Fruit fly (Drosophila melanogaster) whole organism, wandering third instar larva: ENCODE measurements around the gene CG6959.

Experiments
- Abd-B ChIP-seq: fragments of >200 bp; optimal IDR thresholded peaks from 2 replicates; lab custom pipeline; 2017; ENCODE audit warnings: missing biosample characterization, missing genetic modification characterization
- CG9705 ChIP-seq: fragments of 200-800 bp; sonication (Bioruptor generic); optimal IDR thresholded peaks from 2 replicates; lab custom pipeline; 2018; ENCODE audit warnings: missing biosample characterization, mild to moderate bottlenecking, missing genetic modification characterization
- CrebA ChIP-seq: fragments of 200-800 bp; sonication (Bioruptor generic); optimal IDR thresholded peaks from 2 replicates; lab custom pipeline; 2016; ENCODE audit warnings: missing biosample characterization, mild to moderate bottlenecking, missing genetic modification characterization, borderline replicate concordance
- Dfd ChIP-seq: fragments of >200 bp; optimal IDR thresholded peaks from 2 replicates; lab custom pipeline; 2017; ENCODE audit warnings: missing biosample characterization, missing genetic modification characterization
- Dif ChIP-seq: fragments of 200-275, 200-300 bp; sonication (Bioruptor generic); optimal IDR thresholded peaks from 2 replicates; lab custom pipeline; 2018; ENCODE audit warnings: missing biosample characterization, missing genetic modification characterization; ENCODE audit not compliant: partially characterized antibody
- GATAd ChIP-seq: sonication (Bioruptor generic); optimal IDR thresholded peaks from 2 replicates; lab custom pipeline; 2016; ENCODE audit warnings: missing biosample characterization, missing genetic modification characterization
- HLH106 ChIP-seq: fragments of 200-800 bp; optimal IDR thresholded peaks from 3 replicates; lab custom pipeline; 2019; ENCODE audit warnings: missing biosample characterization, mild to moderate bottlenecking, missing genetic modification characterization, moderate library complexity
- Hnf4 ChIP-seq: fragments of 200-800 bp; sonication (Bioruptor generic); optimal IDR thresholded peaks from 2 replicates; lab custom pipeline; 2016; ENCODE audit warnings: missing biosample characterization, mild to moderate bottlenecking, missing genetic modification characterization
- Hr78 ChIP-seq: fragments of >200 bp; optimal IDR thresholded peaks from 2 replicates; lab custom pipeline; 2017; ENCODE audit warnings: missing biosample characterization, missing genetic modification characterization
- Hr83 ChIP-seq: fragments of 200-300 bp; sonication (Bioruptor generic); optimal IDR thresholded peaks from 2 replicates; lab custom pipeline; 2016; ENCODE audit warnings: missing biosample characterization, mild to moderate bottlenecking, missing genetic modification characterization, moderate library complexity; ENCODE audit not compliant: poor library complexity, severe bottlenecking
- Jra ChIP-seq: sonication (Bioruptor generic); optimal IDR thresholded peaks from 2 replicates; lab custom pipeline; 2016; ENCODE audit warnings: missing biosample characterization, missing genetic modification characterization
- Mio ChIP-seq: sonication (Bioruptor generic); optimal IDR thresholded peaks from 2 replicates; lab custom pipeline; 2016; ENCODE audit warnings: missing biosample characterization, missing genetic modification characterization
- Myc ChIP-seq: fragments of >200 bp; optimal IDR thresholded peaks from 2 replicates; lab custom pipeline; 2017
- N ChIP-seq: fragments of >200 bp; optimal IDR thresholded peaks from 2 replicates; lab custom pipeline; 2018; ENCODE audit warnings: missing biosample characterization, missing external identifiers, missing genetic modification characterization
- OdsH ChIP-seq: fragments of 200-800 bp; sonication (Bioruptor generic); optimal IDR thresholded peaks from 2 replicates; lab custom pipeline; 2016; ENCODE audit warnings: missing biosample characterization, mild to moderate bottlenecking, missing genetic modification characterization
- Rel ChIP-seq, 2 experiments: fragments of 200-800 bp; sonication (Bioruptor generic) in 1 of 2; optimal IDR thresholded peaks; 2 replicates in 1 of 2; 3 replicates in 1 of 2; lab custom pipeline; 2016 to 2019; ENCODE audit warnings: mild to moderate bottlenecking in 2 of 2, missing biosample characterization in 2 of 2, missing genetic modification characterization in 2 of 2, moderate library complexity in 1 of 2
- Sp1 ChIP-seq: fragments of 200-800 bp; sonication (Bioruptor generic); optimal IDR thresholded peaks from 3 replicates; lab custom pipeline; 2019; ENCODE audit warnings: missing biosample characterization, mild to moderate bottlenecking, missing genetic modification characterization, moderate library complexity
- Vsx2 ChIP-seq: fragments of 200-300, 225-300 bp; sonication (Bioruptor generic); optimal IDR thresholded peaks from 2 replicates; lab custom pipeline; 2018; ENCODE audit warnings: missing biosample characterization, missing genetic modification characterization; ENCODE audit not compliant: partially characterized antibody
- br ChIP-seq: fragments of 200-800 bp; sonication (Bioruptor generic); optimal IDR thresholded peaks from 2 replicates; lab custom pipeline; 2016; ENCODE audit warnings: missing biosample characterization, missing genetic modification characterization
- brk ChIP-seq: fragments of 200-800 bp; sonication (Bioruptor generic); optimal IDR thresholded peaks from 2 replicates; lab custom pipeline; 2016; ENCODE audit warnings: missing biosample characterization, mild to moderate bottlenecking, missing genetic modification characterization
- dl ChIP-seq, 2 experiments: fragments of 175-275, 200-275 bp in 1 of 2; fragments of 200-275 bp in 1 of 2; sonication (Bioruptor generic); optimal IDR thresholded peaks; lab custom pipeline; 2018; ENCODE audit warnings: mild to moderate bottlenecking in 2 of 2, missing biosample characterization in 2 of 2, missing genetic modification characterization in 2 of 2, moderate library complexity in 2 of 2; ENCODE audit not compliant: partially characterized antibody in 2 of 2, insufficient read depth in 1 of 2
- dmrt93B ChIP-seq: fragments of 200-800 bp; sonication (Bioruptor generic); optimal IDR thresholded peaks from 2 replicates; lab custom pipeline; 2018; ENCODE audit warnings: missing biosample characterization, mild to moderate bottlenecking, missing genetic modification characterization
- dsf ChIP-seq: sonication (Bioruptor generic); optimal IDR thresholded peaks from 2 replicates; lab custom pipeline; 2016; ENCODE audit warnings: missing biosample characterization, missing genetic modification characterization, borderline replicate concordance
- ey ChIP-seq: fragments of 200-800 bp; sonication (Bioruptor generic); optimal IDR thresholded peaks from 2 replicates; lab custom pipeline; 2016; ENCODE audit warnings: missing biosample characterization, missing genetic modification characterization
- foxo ChIP-seq, 2 experiments: fragments of 200-800 bp; sonication (Bioruptor generic); optimal IDR thresholded peaks; 2 replicates in 1 of 2; 3 replicates in 1 of 2; lab custom pipeline; 2016 to 2017; ENCODE audit warnings: missing biosample characterization in 2 of 2, missing genetic modification characterization in 2 of 2
- fru ChIP-seq: fragments of 200-800 bp; sonication (Bioruptor generic); optimal IDR thresholded peaks from 3 replicates; lab custom pipeline; 2016; ENCODE audit warnings: missing biosample characterization, mild to moderate bottlenecking, missing genetic modification characterization
- h ChIP-seq: fragments of 200-800 bp; sonication (Bioruptor generic); optimal IDR thresholded peaks from 3 replicates; lab custom pipeline; 2016; ENCODE audit warnings: missing biosample characterization, mild to moderate bottlenecking, missing genetic modification characterization
- jim ChIP-seq: fragments of 175-275, 200-325 bp; sonication (Bioruptor generic); optimal IDR thresholded peaks from 2 replicates; lab custom pipeline; 2016; ENCODE audit warnings: missing biosample characterization, mild to moderate bottlenecking, missing genetic modification characterization
- lola ChIP-seq: fragments of >200 bp; optimal IDR thresholded peaks from 2 replicates; lab custom pipeline; 2017; ENCODE audit warnings: missing biosample characterization, missing genetic modification characterization
- pan ChIP-seq: fragments of >200 bp; optimal IDR thresholded peaks from 2 replicates; lab custom pipeline; 2017
- psq ChIP-seq: fragments of 200-800 bp; sonication (Bioruptor generic); optimal IDR thresholded peaks from 3 replicates; lab custom pipeline; 2017; ENCODE audit warnings: missing biosample characterization, mild to moderate bottlenecking, missing genetic modification characterization, moderate library complexity
- rgr ChIP-seq: fragments of 200-800 bp; sonication (Bioruptor generic); optimal IDR thresholded peaks from 3 replicates; lab custom pipeline; 2016; ENCODE audit warnings: missing biosample characterization, mild to moderate bottlenecking, missing genetic modification characterization
- sage ChIP-seq: fragments of 200-800 bp; sonication (Bioruptor generic); optimal IDR thresholded peaks from 2 replicates; lab custom pipeline; 2016; ENCODE audit warnings: missing biosample characterization, mild to moderate bottlenecking, missing genetic modification characterization
- sv ChIP-seq: fragments of 200-800 bp; sonication (Bioruptor generic); optimal IDR thresholded peaks from 3 replicates; lab custom pipeline; 2016; ENCODE audit warnings: missing biosample characterization, missing genetic modification characterization
- usp ChIP-seq: fragments of >200 bp; optimal IDR thresholded peaks from 2 replicates; lab custom pipeline; 2017; ENCODE audit warnings: missing biosample characterization, missing genetic modification characterization
- woc ChIP-seq: sonication (Bioruptor generic); optimal IDR thresholded peaks from 2 replicates; lab custom pipeline; 2016; ENCODE audit warnings: missing biosample characterization, mild to moderate bottlenecking, missing genetic modification characterization

Gene CG6959

DNA sequence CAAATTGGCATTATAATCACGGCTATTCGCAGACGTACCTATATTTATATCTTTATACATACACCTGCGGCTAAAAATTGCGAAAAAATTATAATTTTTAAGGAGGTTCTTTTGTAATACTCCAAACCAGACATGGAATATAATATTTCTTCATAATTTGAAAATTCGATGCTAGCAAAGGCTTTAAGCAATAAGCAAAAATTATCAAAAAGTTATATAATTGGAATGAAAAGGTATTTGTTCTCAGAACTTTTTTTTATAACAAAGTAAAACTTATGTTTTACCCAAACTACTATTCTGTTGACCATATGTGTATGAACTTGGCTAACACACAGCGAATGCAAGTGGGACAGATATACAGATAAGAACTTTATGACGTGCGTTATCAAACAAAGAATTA, 63.7 kb downstream of the CG6959 start:
- TF ChIP-seq HLH106 (tag; lab: Kevin White, UChicago) (peak; percentile 63), OdsH (GFP tag; lab: Kevin White, UChicago) (peak; percentile 10), Rel (GFP tag; optimal IDR thresholded peaks at IDR 0.05; lab: Kevin White, UChicago) (no peak), Rel (tag; optimal IDR thresholded peaks at IDR 0.05; lab: Kevin White, UChicago) (no peak), GATAd (GFP tag; lab: Kevin White, UChicago) (no peak), Jra (GFP tag; lab: Kevin White, UChicago) (peak; percentile 15), Myc (lab: Kevin White, UChicago) (no peak), foxo (GFP tag; optimal IDR thresholded peaks at IDR 0.05; lab: Kevin White, UChicago) (peak in 1 of 2 experiments; percentile 65), ey (GFP tag; lab: Kevin White, UChicago) (peak; percentile 10), Hnf4 (GFP tag; lab: Kevin White, UChicago) (peak; percentile 22), rgr (GFP tag; lab: Kevin White, UChicago) (peak; percentile 4), h (GFP tag; lab: Kevin White, UChicago) (peak; percentile 45), brk (GFP tag; lab: Kevin White, UChicago) (peak; percentile 24), CrebA (peak; percentile 31), fru (peak; percentile 44), psq (GFP tag; lab: Kevin White, UChicago) (peak; percentile 2), Sp1 (peak; percentile 48)
- TF ChIP-seq, all 38 proteins: peak for 13

DNA sequence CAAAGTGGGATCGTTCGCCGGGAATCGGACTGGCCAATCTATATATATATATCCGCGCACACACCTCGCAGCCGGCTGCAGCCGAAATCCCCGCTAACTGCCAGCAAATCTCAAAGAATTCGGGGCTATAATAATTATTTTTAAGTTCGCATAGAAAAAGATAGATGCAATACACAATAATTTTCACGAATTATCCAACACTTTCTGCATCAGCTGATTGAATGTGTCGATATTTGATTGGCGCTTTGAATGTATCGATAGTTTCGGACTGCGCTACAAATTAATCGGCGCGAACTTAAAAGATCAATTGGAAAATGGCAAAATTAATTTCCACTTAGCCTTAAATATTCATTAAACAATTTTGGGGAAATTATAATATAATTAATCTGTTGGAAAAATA, 72.5 kb downstream of the CG6959 start, which contains the start of gene Sbf:
Sbf (minus strand) TSS at position 169 of the 400 bp plus-strand sequence.
- TF ChIP-seq Jra (GFP tag; lab: Kevin White, UChicago) (no peak), rgr (GFP tag; lab: Kevin White, UChicago) (no peak), Hr83 (GFP tag; lab: Kevin White, UChicago) (peak; percentile 61), Dif (GFP tag; lab: Kevin White, UChicago) (no peak), HLH106 (tag; lab: Kevin White, UChicago) (no peak), brk (GFP tag; lab: Kevin White, UChicago) (no peak), br (GFP tag; lab: Kevin White, UChicago) (peak; percentile 59)

DNA sequence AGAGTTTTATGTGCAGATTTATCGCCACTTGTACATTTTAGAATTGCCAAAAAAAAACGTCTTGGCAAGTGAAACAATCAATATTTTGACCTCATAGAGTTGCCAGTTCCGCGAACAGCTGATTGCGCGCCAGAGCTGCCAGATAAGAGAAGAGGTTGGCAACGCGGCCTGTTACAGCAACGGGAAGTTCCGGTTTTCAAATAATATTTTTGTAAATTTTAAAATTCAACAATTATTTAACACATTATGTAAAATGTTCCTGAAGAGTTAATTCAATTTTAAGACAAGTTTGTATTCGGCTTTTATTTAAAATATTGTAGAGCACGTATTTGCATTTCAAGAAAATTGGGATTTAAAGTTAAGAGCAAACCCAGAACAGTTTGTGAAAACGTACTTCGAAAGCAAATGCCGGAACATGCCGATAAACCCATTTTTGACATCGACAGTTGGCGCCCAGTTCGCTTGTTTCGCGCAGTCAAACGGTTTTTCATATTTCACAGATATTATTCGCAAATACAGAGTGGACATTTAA, 82.5 kb downstream of the CG6959 start, which contains the start of the genes prd1 and HisCl1:
prd1 (minus strand) TSS at position 320 of the 532 bp plus-strand sequence.
HisCl1 (plus strand) TSS at position 482 of the 532 bp plus-strand sequence.
- TF ChIP-seq woc (GFP tag; lab: Kevin White, UChicago) (no peak), CG9705 (GFP tag; lab: Kevin White, UChicago) (peak; percentile 65), Hr78 (no peak), Vsx2 (GFP tag; lab: Kevin White, UChicago) (no peak), HLH106 (tag; lab: Kevin White, UChicago) (peak; percentile 74), pan (lab: Kevin White, UChicago) (no peak), psq (GFP tag; lab: Kevin White, UChicago) (peak; percentile 37), jim (GFP tag; lab: Kevin White, UChicago) (no peak), sv (peak; percentile 41), Dif (GFP tag; lab: Kevin White, UChicago) (no peak), fru (no peak), ey (GFP tag; lab: Kevin White, UChicago) (no peak), br (GFP tag; lab: Kevin White, UChicago) (no peak), Sp1 (no peak), Dfd (no peak), brk (GFP tag; lab: Kevin White, UChicago) (no peak), dl (GFP tag; optimal IDR thresholded peaks at IDR 0.05; lab: Kevin White, UChicago; ENCODE audit: insufficient read depth in 1 of 2, partially characterized antibody in 2 of 2) (no peak), dsf (GFP tag; lab: Kevin White, UChicago) (no peak), CrebA (no peak), foxo (GFP tag; optimal IDR thresholded peaks at IDR 0.05; lab: Kevin White, UChicago) (no peak), Rel (GFP tag; optimal IDR thresholded peaks at IDR 0.05; lab: Kevin White, UChicago) (no peak), Rel (tag; optimal IDR thresholded peaks at IDR 0.05; lab: Kevin White, UChicago) (peak; percentile 70), lola (GFP tag; lab: Kevin White, UChicago) (no peak), GATAd (GFP tag; lab: Kevin White, UChicago) (no peak), Hr83 (GFP tag; lab: Kevin White, UChicago) (no peak), Abd-B (no peak), N (GFP tag; lab: Kevin White, UChicago) (no peak), rgr (GFP tag; lab: Kevin White, UChicago) (no peak), dmrt93B (GFP tag; lab: Kevin White, UChicago) (no peak), Myc (lab: Kevin White, UChicago) (no peak), sage (no peak), Hnf4 (GFP tag; lab: Kevin White, UChicago) (no peak), usp (GFP tag; lab: Kevin White, UChicago) (no peak), OdsH (GFP tag; lab: Kevin White, UChicago) (peak; percentile 41), Mio (GFP tag; lab: Kevin White, UChicago) (no peak), h (GFP tag; lab: Kevin White, UChicago) (no peak), Jra (GFP tag; lab: Kevin White, UChicago) (no peak)
